Fruit fly (Drosophila melanogaster): ENCODE measurements around the gene CG14075.

DNA sequence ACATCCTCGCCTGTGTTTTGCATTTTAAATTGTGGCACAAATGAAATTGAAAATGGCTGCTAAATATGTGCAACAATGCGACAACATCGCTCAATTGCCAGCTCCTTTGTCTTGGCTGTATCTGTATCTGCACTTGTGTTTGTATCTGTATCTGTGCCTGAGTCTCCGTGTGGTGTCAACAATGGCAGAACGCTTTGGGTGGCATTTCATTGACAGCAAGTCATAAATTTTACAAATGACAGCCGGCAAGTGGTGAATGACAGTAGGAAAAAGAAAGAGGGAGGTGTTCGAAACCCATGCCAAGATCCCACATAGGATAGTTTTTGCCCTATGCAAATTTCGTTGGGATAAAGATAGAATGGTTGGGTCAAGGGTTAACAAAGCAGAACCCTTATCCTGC is 47.1 kb downstream of the CG14075 start:
- no peak for TF ChIP-seq ttk (GFP tag; IDR thresholded peaks at IDR 0.05)
- TF ChIP-seq Scr (GFP tag; IDR thresholded peaks at IDR 0.05; ENCODE audit: partially characterized antibody), result no peak
- TF ChIP-seq NC2α (GFP tag; optimal IDR thresholded peaks at IDR 0.05), result no peak
- TF ChIP-seq dimm (GFP tag; IDR thresholded peaks at IDR 0.05), result no peak
- TF ChIP-seq mld (GFP tag; IDR thresholded peaks at IDR 0.05; ENCODE audit: partially characterized antibody), result no peak
- no peak for TF ChIP-seq CG8924 (tag; optimal IDR thresholded peaks at IDR 0.05)
- TF ChIP-seq gem (tag; optimal IDR thresholded peaks at IDR 0.05), result no peak
- TF ChIP-seq trem (tag; optimal IDR thresholded peaks at IDR 0.05), result no peak
